Fruit fly (Drosophila melanogaster) whole organism, embryonic: ENCODE results near the gene xmas.

Experiments used
- Aef1 ChIP-seq: fragments of 200-800 bp; sonication (Bioruptor generic); IDR thresholded peaks from 3 replicates; pipeline ENCODE4 v1.3.6; 2022; ENCODE audit warnings: missing biosample characterization, missing genetic modification characterization
- Awh ChIP-seq: fragments of 200-800 bp; sonication (Bioruptor generic); IDR thresholded peaks from 2 replicates; pipeline ENCODE4, ENCODE4 v1.3.6; 2022; ENCODE audit warnings: missing biosample characterization, missing genetic modification characterization
- Bdp1 ChIP-seq: fragments of 200-800 bp; sonication (Bioruptor generic); optimal IDR thresholded peaks from 3 replicates; lab custom pipeline; 2016; ENCODE audit warnings: missing biosample characterization, missing genetic modification characterization
- CG10565 ChIP-seq: fragments of 200-800 bp; sonication (Bioruptor generic); optimal IDR thresholded peaks from 3 replicates; lab custom pipeline; 2016; ENCODE audit warnings: missing biosample characterization, mild to moderate bottlenecking, missing genetic modification characterization
- CG10979 ChIP-seq: fragments of 200-800 bp; sonication (Bioruptor generic); optimal IDR thresholded peaks from 2 replicates; lab custom pipeline; 2018; ENCODE audit warnings: missing biosample characterization, mild to moderate bottlenecking, missing genetic modification characterization, moderate library complexity
- CG11247 ChIP-seq: fragments of 200-800 bp; sonication (Bioruptor generic); IDR thresholded peaks from 2 replicates; pipeline ENCODE4 v1.3.6; 2022; ENCODE audit warnings: missing biosample characterization, missing genetic modification characterization
- CG11398 ChIP-seq: fragments of 200-800 bp; sonication (Bioruptor generic); optimal IDR thresholded peaks from 2 replicates; lab custom pipeline; 2016; ENCODE audit warnings: missing biosample characterization, missing genetic modification characterization
- CG11456 ChIP-seq: fragments of 200-800 bp; sonication (Bioruptor generic); IDR thresholded peaks from 3 replicates; pipeline ENCODE4 v1.3.6; 2022; ENCODE audit warnings: missing biosample characterization, missing genetic modification characterization
- CG12071 ChIP-seq: fragments of 200-800 bp; sonication (Bioruptor generic); optimal IDR thresholded peaks from 3 replicates; lab custom pipeline; 2018; ENCODE audit warnings: missing biosample characterization, mild to moderate bottlenecking, missing genetic modification characterization
- CG12391 ChIP-seq: fragments of 200-800 bp; sonication (Bioruptor generic); optimal IDR thresholded peaks from 3 replicates; lab custom pipeline; 2018; ENCODE audit warnings: missing biosample characterization, mild to moderate bottlenecking, missing genetic modification characterization, moderate library complexity
- CG13287 ChIP-seq: fragments of 200-800 bp; sonication (Bioruptor generic); IDR thresholded peaks from 2 replicates; pipeline ENCODE4 v1.3.6; 2022; ENCODE audit warnings: missing biosample characterization, missing genetic modification characterization; ENCODE audit not compliant: partially characterized antibody
- CG13894 ChIP-seq: fragments of 200-800 bp; sonication (Bioruptor generic); optimal IDR thresholded peaks from 3 replicates; lab custom pipeline; 2018; ENCODE audit warnings: missing biosample characterization, mild to moderate bottlenecking, missing genetic modification characterization, moderate library complexity
- CG15479 ChIP-seq: fragments of 200-800 bp; sonication (Bioruptor generic); optimal IDR thresholded peaks from 3 replicates; lab custom pipeline; 2019; ENCODE audit warnings: missing biosample characterization, mild to moderate bottlenecking, missing genetic modification characterization, moderate library complexity
- CG15514 ChIP-seq: fragments of 200-800 bp; sonication (Bioruptor generic); optimal IDR thresholded peaks from 3 replicates; lab custom pipeline; 2017; ENCODE audit warnings: missing biosample characterization, missing genetic modification characterization, mild to moderate bottlenecking, moderate library complexity, missing genetic modification reagents
- CG17361 ChIP-seq: fragments of 200-800 bp; sonication (Bioruptor generic); IDR thresholded peaks from 3 replicates; pipeline ENCODE4 v1.3.6; 2022; ENCODE audit warnings: missing biosample characterization, missing genetic modification characterization
- CG2116 ChIP-seq: fragments of 200-800 bp; sonication (Bioruptor generic); optimal IDR thresholded peaks from 3 replicates; lab custom pipeline; 2018; ENCODE audit warnings: missing biosample characterization, mild to moderate bottlenecking, missing genetic modification characterization
- CG2678 ChIP-seq: fragments of 200-800 bp; sonication (Bioruptor generic); optimal IDR thresholded peaks from 3 replicates; lab custom pipeline; 2019; ENCODE audit warnings: missing biosample characterization, mild to moderate bottlenecking, missing genetic modification characterization, moderate library complexity
- CG34422 ChIP-seq: fragments of 200-800 bp; sonication (Bioruptor generic); IDR thresholded peaks from 3 replicates; pipeline ENCODE4 v1.3.6; 2022; ENCODE audit warnings: missing biosample characterization, missing genetic modification characterization
- CG3726 ChIP-seq: fragments of 200-800 bp; sonication (Bioruptor generic); IDR thresholded peaks from 3 replicates; pipeline ENCODE4, ENCODE4 v1.3.6; 2022; ENCODE audit warnings: missing biosample characterization, missing genetic modification characterization
- CG3995 ChIP-seq: fragments of 200-800 bp; sonication (Bioruptor generic); optimal IDR thresholded peaks from 3 replicates; lab custom pipeline; 2016; ENCODE audit warnings: missing biosample characterization, missing genetic modification characterization
- CG4424 ChIP-seq: fragments of 200-800 bp; sonication (Bioruptor generic); optimal IDR thresholded peaks from 3 replicates; lab custom pipeline; 2016; ENCODE audit warnings: missing biosample characterization, missing genetic modification characterization
- CG5953 ChIP-seq: fragments of 200-800 bp; sonication (Bioruptor generic); IDR thresholded peaks from 2 replicates; pipeline ENCODE4 v1.3.6; 2022; ENCODE audit warnings: missing biosample characterization, missing genetic modification characterization
- CG7556 ChIP-seq: fragments of 200-800 bp; sonication (Bioruptor generic); optimal IDR thresholded peaks from 2 replicates; lab custom pipeline; 2017; ENCODE audit warnings: missing biosample characterization, mild to moderate bottlenecking, missing genetic modification characterization
- CG8924 ChIP-seq: fragments of 200-800 bp; optimal IDR thresholded peaks from 3 replicates; lab custom pipeline; 2019; ENCODE audit warnings: missing biosample characterization, mild to moderate bottlenecking, missing genetic modification characterization, moderate library complexity
- CG9817 ChIP-seq: fragments of 200-800 bp; sonication (Bioruptor generic); optimal IDR thresholded peaks from 2 replicates; lab custom pipeline; 2018; ENCODE audit warnings: missing biosample characterization, mild to moderate bottlenecking, missing genetic modification characterization, moderate library complexity
- Dref ChIP-seq: fragments of 200-800 bp; sonication (Bioruptor generic); IDR thresholded peaks from 2 replicates; pipeline ENCODE4 v1.3.6; 2022; ENCODE audit warnings: missing biosample characterization, missing genetic modification characterization
- Ets97D ChIP-seq: fragments of 200-800 bp; sonication (Bioruptor generic); optimal IDR thresholded peaks from 3 replicates; lab custom pipeline; 2016; ENCODE audit warnings: missing biosample characterization, missing genetic modification characterization
- Fer1 ChIP-seq: fragments of 200-800 bp; sonication (Bioruptor generic); optimal IDR thresholded peaks from 2 replicates; lab custom pipeline; 2017; ENCODE audit warnings: missing biosample characterization, mild to moderate bottlenecking, missing genetic modification characterization
- GATAe ChIP-seq: fragments of 200-800 bp; sonication (Bioruptor generic); conservative IDR thresholded peaks from 2 replicates; pipeline ENCODE4 v1.3.6; 2022; ENCODE audit warnings: missing biosample characterization, missing genetic modification characterization
- Hsf ChIP-seq: fragments of 200-800 bp; sonication (Bioruptor generic); optimal IDR thresholded peaks from 3 replicates; lab custom pipeline; 2016; ENCODE audit warnings: missing biosample characterization, missing genetic modification characterization
- Lhr ChIP-seq: fragments of 200-800 bp; sonication (Bioruptor generic); optimal IDR thresholded peaks from 3 replicates; lab custom pipeline; 2017; ENCODE audit warnings: mild to moderate bottlenecking, missing biosample characterization, missing genetic modification reagents, missing genetic modification characterization
- MBD-R2 ChIP-seq: fragments of 200-800 bp; sonication (Bioruptor generic); IDR thresholded peaks from 2 replicates; pipeline ENCODE4 v1.3.6; 2022; ENCODE audit warnings: missing biosample characterization, missing genetic modification characterization
- Max ChIP-seq: fragments of 200-800 bp; sonication (Bioruptor generic); optimal IDR thresholded peaks from 2 replicates; lab custom pipeline; 2016; ENCODE audit warnings: missing biosample characterization, mild to moderate bottlenecking, missing genetic modification characterization
- Nf-YC ChIP-seq: fragments of 200-800 bp; optimal IDR thresholded peaks from 3 replicates; lab custom pipeline; 2019; ENCODE audit warnings: missing biosample characterization, mild to moderate bottlenecking, missing genetic modification characterization, moderate library complexity
- Rfx ChIP-seq: fragments of 200-800 bp; sonication (Bioruptor generic); IDR thresholded peaks from 2 replicates; pipeline ENCODE4 v1.3.6; 2022; ENCODE audit warnings: missing biosample characterization, missing genetic modification characterization
- Sox102F ChIP-seq: fragments of 200-800 bp; sonication (Bioruptor generic); optimal IDR thresholded peaks from 2 replicates; lab custom pipeline; 2018; ENCODE audit warnings: missing biosample characterization, mild to moderate bottlenecking, missing genetic modification characterization, moderate library complexity
- Sry-β ChIP-seq: fragments of 200-800 bp; sonication (Bioruptor generic); optimal IDR thresholded peaks from 2 replicates; lab custom pipeline; 2018; ENCODE audit warnings: missing biosample characterization, mild to moderate bottlenecking, missing genetic modification characterization, moderate library complexity
- Xrp1 ChIP-seq: fragments of 200-800 bp; sonication (Bioruptor generic); IDR thresholded peaks from 2 replicates; pipeline ENCODE4 v1.3.6; 2022; ENCODE audit warnings: missing biosample characterization, missing genetic modification characterization
- ci ChIP-seq: fragments of 200-800 bp; sonication (Bioruptor generic); IDR thresholded peaks from 3 replicates; pipeline ENCODE4 v1.3.6; 2022; ENCODE audit warnings: missing biosample characterization, missing genetic modification characterization
- dimm ChIP-seq: fragments of 200-800 bp; sonication (Bioruptor generic); IDR thresholded peaks from 2 replicates; pipeline ENCODE4 v1.3.6; 2022; ENCODE audit warnings: missing biosample characterization, missing genetic modification characterization
- fd3F ChIP-seq: fragments of 200-800 bp; sonication (Bioruptor generic); optimal IDR thresholded peaks from 2 replicates; lab custom pipeline; 2018; ENCODE audit warnings: missing biosample characterization, mild to moderate bottlenecking, missing genetic modification characterization, moderate library complexity
- hb ChIP-seq: fragments of 200-800 bp; sonication (Bioruptor generic); IDR thresholded peaks from 3 replicates; pipeline ENCODE4 v1.3.6; 2022; ENCODE audit warnings: missing biosample characterization, missing genetic modification characterization; ENCODE audit not compliant: partially characterized antibody
- insv ChIP-seq, 2 experiments: fragments of 200-800 bp; sonication (Bioruptor generic); optimal IDR thresholded peaks; 3 replicates each; lab custom pipeline; 2016 to 2018; ENCODE audit warnings: missing biosample characterization in 2 of 2, missing genetic modification characterization in 2 of 2
- inv ChIP-seq: fragments of 200-800 bp; sonication (Bioruptor generic); IDR thresholded peaks from 2 replicates; pipeline ENCODE4 v1.3.6; 2022; ENCODE audit warnings: missing biosample characterization, missing genetic modification characterization; ENCODE audit not compliant: partially characterized antibody
- pnt ChIP-seq: fragments of 200-800 bp; sonication (Bioruptor generic); optimal IDR thresholded peaks from 3 replicates; lab custom pipeline; 2016; ENCODE audit warnings: missing biosample characterization, missing genetic modification characterization
- so ChIP-seq: fragments of 200-800 bp; sonication (Bioruptor generic); IDR thresholded peaks from 3 replicates; pipeline ENCODE4 v1.3.6; 2022; ENCODE audit warnings: missing biosample characterization, missing genetic modification characterization
- ssp ChIP-seq: fragments of 200-800 bp; sonication (Bioruptor generic); IDR thresholded peaks from 2 replicates; pipeline ENCODE4 v1.3.6; 2022; ENCODE audit warnings: missing biosample characterization, missing genetic modification characterization
- stc ChIP-seq: fragments of 200-800 bp; sonication (Bioruptor generic); IDR thresholded peaks from 2 replicates; pipeline ENCODE4 v1.3.6; 2022; ENCODE audit warnings: missing biosample characterization, missing genetic modification characterization
- vfl ChIP-seq: fragments of 200-800 bp; sonication (Bioruptor generic); optimal IDR thresholded peaks from 2 replicates; lab custom pipeline; 2016; ENCODE audit warnings: missing biosample characterization, missing genetic modification characterization
- vnd ChIP-seq: fragments of 200-800 bp; sonication (Bioruptor generic); IDR thresholded peaks from 3 replicates; pipeline ENCODE4 v1.3.6; 2022; ENCODE audit warnings: missing biosample characterization, missing genetic modification characterization; ENCODE audit not compliant: partially characterized antibody

The xmas gene

dm6 chrX:17142940-17143534, 16.1 kb downstream of the xmas start, which contains the start of the genes mei-217 and mei-218 (continued):
- TF ChIP-seq Dref (GFP tag; lab: Robert Waterston, UW): peak; percentile 50
- TF ChIP-seq CG2678 (tag; lab: Kevin White, UChicago): no peak
- TF ChIP-seq CG7556 (GFP tag; lab: Kevin White, UChicago): no peak
- peak; percentile 63 for TF ChIP-seq CG2116 (GFP tag; lab: Kevin White, UChicago)
- peak; percentile 68 for TF ChIP-seq Sry-β (GFP tag; lab: Kevin White, UChicago)
- TF ChIP-seq CG17361 (GFP tag; lab: Robert Waterston, UW): no peak; the same call in 1 of the 3 replicates
- peak; percentile 22 for TF ChIP-seq CG4424
- TF ChIP-seq Lhr (GFP tag; lab: Kevin White, UChicago): no peak
- no peak for TF ChIP-seq GATAe (GFP tag; lab: Robert Waterston, UW)
- peak; percentile 35; the same call in 1 of the 2 replicates for TF ChIP-seq Xrp1 (GFP tag; lab: Robert Waterston, UW)
- no peak for TF ChIP-seq stc (GFP tag; lab: Robert Waterston, UW)
- TF ChIP-seq vfl (GFP tag; lab: Kevin White, UChicago): no peak
- no peak for TF ChIP-seq fd3F (GFP tag; lab: Kevin White, UChicago)
- peak; percentile 46 for TF ChIP-seq CG3995
- TF ChIP-seq CG12391 (tag; lab: Kevin White, UChicago): peak; percentile 56
- TF ChIP-seq dimm: no peak
- TF ChIP-seq vnd (GFP tag; lab: Robert Waterston, UW): peak; percentile 67
- TF ChIP-seq CG15479: no peak
- TF ChIP-seq Sox102F (GFP tag; lab: Kevin White, UChicago): no peak
- TF ChIP-seq CG11247: no peak
- peak; percentile 1 for TF ChIP-seq CG10979 (tag; lab: Kevin White, UChicago)
- TF ChIP-seq hb (GFP tag; lab: Robert Waterston, UW): peak; percentile 56; the same call in 1 of the 3 replicates
- TF ChIP-seq inv (GFP tag; lab: Robert Waterston, UW): peak; percentile 63
- no peak for TF ChIP-seq insv (GFP tag; optimal IDR thresholded peaks at IDR 0.05; lab: Kevin White, UChicago)
- TF ChIP-seq Ets97D: peak; percentile 42
- no peak for TF ChIP-seq Bdp1 (GFP tag; lab: Kevin White, UChicago)
- no peak for TF ChIP-seq CG5953 (GFP tag; lab: Robert Waterston, UW)
- TF ChIP-seq pnt: no peak
- 0 out of 3 replicates have a peak, but pooled peaks have one; percentile 11 for TF ChIP-seq CG34422 (GFP tag; lab: Robert Waterston, UW)
- no peak for TF ChIP-seq CG12071 (GFP tag; lab: Kevin White, UChicago)
- no peak for TF ChIP-seq so
- TF ChIP-seq CG13287: peak; percentile 71
- peak; percentile 14 for TF ChIP-seq Hsf (GFP tag; lab: Kevin White, UChicago)
- no peak for TF ChIP-seq Nf-YC (tag; lab: Kevin White, UChicago)
- TF ChIP-seq Fer1 (GFP tag; lab: Kevin White, UChicago): no peak
- TF ChIP-seq MBD-R2 (GFP tag; lab: Robert Waterston, UW): peak; percentile 37; the same call in 1 of the 2 replicates
- no peak for TF ChIP-seq ci (GFP tag; lab: Robert Waterston, UW)
- no peak for TF ChIP-seq CG11456 (GFP tag; lab: Robert Waterston, UW)
- no peak for TF ChIP-seq CG11398
- TF ChIP-seq Awh: no peak
- no peak for TF ChIP-seq CG10565 (GFP tag; lab: Kevin White, UChicago)
- TF ChIP-seq Max (GFP tag; lab: Kevin White, UChicago): no peak
- TF ChIP-seq CG13894 (tag; lab: Kevin White, UChicago): no peak
- TF ChIP-seq CG3726 (GFP tag; lab: Robert Waterston, UW): no peak
- TF ChIP-seq CG9817: no peak
- no peak for TF ChIP-seq CG15514
- 0 out of 2 replicates have a peak, but pooled peaks have one; percentile 11 for TF ChIP-seq ssp (GFP tag; lab: Robert Waterston, UW)
- TF ChIP-seq CG8924 (tag; lab: Kevin White, UChicago): no peak
- 0 out of 3 replicates have a peak, but pooled peaks have one; percentile 20 for TF ChIP-seq Aef1
- 0 out of 2 replicates have a peak, but pooled peaks have one; percentile 36 for TF ChIP-seq Rfx (GFP tag; lab: Robert Waterston, UW)
